Fruit fly (Drosophila melanogaster): ENCODE results near the gene cv-c.

cv-c gene

dm6 chr3R:14436459-14436858, 45.1 kb downstream of the cv-c start:
- TF ChIP-seq CG31627 (GFP tag; optimal IDR thresholded peaks at IDR 0.05) (no peak), CG6163 (GFP tag; IDR thresholded peaks at IDR 0.05) (peak; percentile 50), CG10669 (GFP tag; optimal IDR thresholded peaks at IDR 0.05) (no peak), vri (GFP tag; optimal IDR thresholded peaks at IDR 0.05) (no peak), acj6 (GFP tag; optimal IDR thresholded peaks at IDR 0.05) (no peak), CG10631 (GFP tag; optimal IDR thresholded peaks at IDR 0.05) (no peak), Sox15 (GFP tag; optimal IDR thresholded peaks at IDR 0.05) (no peak), eg (GFP tag; IDR thresholded peaks at IDR 0.05) (peak; percentile 82), CG6276 (GFP tag; optimal IDR thresholded peaks at IDR 0.05) (peak; percentile 47), Eip78C (GFP tag) (peak; percentile 62), CG6792 (GFP tag; optimal IDR thresholded peaks at IDR 0.05) (no peak), ss (GFP tag; optimal IDR thresholded peaks at IDR 0.05) (no peak), CG32006 (GFP tag; optimal IDR thresholded peaks at IDR 0.05) (peak; percentile 47), fkh (GFP tag; optimal IDR thresholded peaks at IDR 0.05) (no peak), CG3032 (tag; optimal IDR thresholded peaks at IDR 0.05) (no peak), cyc (GFP tag; optimal IDR thresholded peaks at IDR 0.05) (no peak), topi (GFP tag; optimal IDR thresholded peaks at IDR 0.05) (no peak), CG11762 (GFP tag; optimal IDR thresholded peaks at IDR 0.05; ENCODE audit: insufficient read depth) (no peak), achi (GFP tag; optimal IDR thresholded peaks at IDR 0.05) (no peak), Ets21C (GFP tag; optimal IDR thresholded peaks at IDR 0.05) (no peak), CG7368 (GFP tag; optimal IDR thresholded peaks at IDR 0.05) (no peak), lz (GFP tag; optimal IDR thresholded peaks at IDR 0.05) (no peak), CG8319 (GFP tag; optimal IDR thresholded peaks at IDR 0.05) (no peak), CG8119 (GFP tag; IDR thresholded peaks at IDR 0.05) (peak; percentile 56), Smox (GFP tag; optimal IDR thresholded peaks at IDR 0.05) (no peak), spab (GFP tag; optimal IDR thresholded peaks at IDR 0.05) (no peak), net (GFP tag; optimal IDR thresholded peaks at IDR 0.05) (no peak), CG16779 (tag; optimal IDR thresholded peaks at IDR 0.05) (no peak), CG8632 (GFP tag; optimal IDR thresholded peaks at IDR 0.05) (no peak), dsx (GFP tag; optimal IDR thresholded peaks at IDR 0.05; ENCODE audit: poor library complexity, severe bottlenecking) (no peak), Met (GFP tag; optimal IDR thresholded peaks at IDR 0.05) (no peak), CG9139 (GFP tag; optimal IDR thresholded peaks at IDR 0.05) (no peak), CG15336 (GFP tag; IDR thresholded peaks at IDR 0.05) (peak; percentile 75), CG3919 (GFP tag; optimal IDR thresholded peaks at IDR 0.05) (peak; percentile 27), Gug (GFP tag; IDR thresholded peaks at IDR 0.05) (peak; percentile 43; the same call in 1 of the 2 replicates), fd59A (GFP tag; optimal IDR thresholded peaks at IDR 0.05) (no peak), OdsH (GFP tag; optimal IDR thresholded peaks at IDR 0.05) (no peak), Hr4 (GFP tag; optimal IDR thresholded peaks at IDR 0.05) (peak; percentile 51), salr (GFP tag; optimal IDR thresholded peaks at IDR 0.05) (no peak), pdm3 (GFP tag; optimal IDR thresholded peaks at IDR 0.05) (no peak), fd85E (GFP tag; optimal IDR thresholded peaks at IDR 0.05) (no peak), esn (GFP tag; optimal IDR thresholded peaks at IDR 0.05) (no peak), Sox14 (GFP tag; optimal IDR thresholded peaks at IDR 0.05) (no peak), CG11294 (GFP tag; IDR thresholded peaks at IDR 0.05) (no peak), svp (GFP tag) (peak; percentile 61), Hr38 (GFP tag; optimal IDR thresholded peaks at IDR 0.05) (no peak), Ets96B (tag; optimal IDR thresholded peaks at IDR 0.05) (peak; percentile 6), CG4318 (GFP tag; optimal IDR thresholded peaks at IDR 0.05) (no peak), Sox102F (GFP tag; optimal IDR thresholded peaks at IDR 0.05) (no peak), Eip93F (GFP tag; optimal IDR thresholded peaks at IDR 0.05) (no peak), CG6808 (GFP tag; optimal IDR thresholded peaks at IDR 0.05) (no peak), Eip75B (GFP tag; optimal IDR thresholded peaks at IDR 0.05) (peak; percentile 21), Hr39 (GFP tag; optimal IDR thresholded peaks at IDR 0.05) (no peak)

Data from whole organism, prepupa.